Fruit fly (Drosophila melanogaster) whole organism, pupa: ENCODE results near the gene CNMa.

Experiments
- CG10348 ChIP-seq: fragments of 200-800 bp; sonication (Bioruptor generic); IDR thresholded peaks from 2 replicates; pipeline ENCODE4 v1.3.6; 2022; ENCODE audit warnings: missing biosample characterization, missing genetic modification characterization
- CG12605 ChIP-seq: fragments of 200-800 bp; sonication (Bioruptor generic); IDR thresholded peaks from 2 replicates; pipeline ENCODE4 v1.3.6; 2022; ENCODE audit warnings: missing biosample characterization, missing genetic modification characterization
- CG13204 ChIP-seq: fragments of 200-800 bp; sonication (Bioruptor generic); optimal IDR thresholded peaks from 2 replicates; lab custom pipeline; 2018; ENCODE audit warnings: missing biosample characterization, mild to moderate bottlenecking, missing genetic modification characterization, moderate library complexity
- CG14655 ChIP-seq: fragments of 200-800 bp; sonication (Bioruptor generic); optimal IDR thresholded peaks from 3 replicates; lab custom pipeline; 2017; ENCODE audit warnings: mild to moderate bottlenecking, missing biosample characterization, missing genetic modification reagents, missing genetic modification characterization
- CG15710 ChIP-seq: fragments of 200-800 bp; sonication (Bioruptor generic); optimal IDR thresholded peaks from 2 replicates; lab custom pipeline; 2018; ENCODE audit warnings: missing biosample characterization, mild to moderate bottlenecking, missing genetic modification characterization, moderate library complexity
- CG17806 ChIP-seq: fragments of 200-800 bp; sonication (Bioruptor generic); optimal IDR thresholded peaks from 2 replicates; lab custom pipeline; 2018; ENCODE audit warnings: missing biosample characterization, mild to moderate bottlenecking, missing genetic modification characterization, moderate library complexity
- CG32121 ChIP-seq: fragments of 200-800 bp; sonication (Bioruptor generic); IDR thresholded peaks from 2 replicates; pipeline ENCODE4 v1.3.6; 2022; ENCODE audit warnings: missing biosample characterization, missing genetic modification characterization
- CG34367 ChIP-seq: fragments of 200-800 bp; sonication (Bioruptor generic); optimal IDR thresholded peaks from 2 replicates; lab custom pipeline; 2018; ENCODE audit warnings: missing biosample characterization, mild to moderate bottlenecking, missing genetic modification characterization
- CG4496 ChIP-seq: fragments of 200-800 bp; sonication (Bioruptor generic); IDR thresholded peaks from 3 replicates; pipeline ENCODE4 v1.3.6; 2022; ENCODE audit warnings: missing biosample characterization, missing genetic modification characterization
- CG8159 ChIP-seq: fragments of 200-800 bp; sonication (Bioruptor generic); optimal IDR thresholded peaks from 3 replicates; lab custom pipeline; 2018; ENCODE audit warnings: missing biosample characterization, mild to moderate bottlenecking, missing genetic modification characterization, moderate library complexity
- CG8301 ChIP-seq: fragments of 200-800 bp; sonication (Bioruptor generic); optimal IDR thresholded peaks from 2 replicates; lab custom pipeline; 2018; ENCODE audit warnings: missing biosample characterization, mild to moderate bottlenecking, missing genetic modification characterization
- CG9948 ChIP-seq: fragments of 200-800 bp; sonication (Bioruptor generic); optimal IDR thresholded peaks from 2 replicates; lab custom pipeline; 2018; ENCODE audit warnings: missing biosample characterization, mild to moderate bottlenecking, missing genetic modification characterization, moderate library complexity
- D1 ChIP-seq: fragments of 200-800 bp; sonication (Bioruptor generic); optimal IDR thresholded peaks from 2 replicates; lab custom pipeline; 2018; ENCODE audit warnings: missing biosample characterization, mild to moderate bottlenecking, missing genetic modification characterization, moderate library complexity
- EcR ChIP-seq: fragments of 200-800 bp; sonication (Bioruptor generic); optimal IDR thresholded peaks from 3 replicates; lab custom pipeline; 2019; ENCODE audit warnings: missing biosample characterization, missing genetic modification characterization, mild to moderate bottlenecking, moderate library complexity, missing genetic modification reagents
- Ets98B ChIP-seq: fragments of 200-800 bp; sonication (Bioruptor generic); IDR thresholded peaks from 2 replicates; pipeline ENCODE4 v1.3.6; 2022; ENCODE audit warnings: missing biosample characterization, missing genetic modification characterization
- Pif1A ChIP-seq: fragments of 200-800 bp; sonication (Bioruptor generic); optimal IDR thresholded peaks from 3 replicates; lab custom pipeline; 2016; ENCODE audit warnings: missing biosample characterization, missing genetic modification characterization
- Pif1B ChIP-seq: fragments of 200-800 bp; sonication (Bioruptor generic); optimal IDR thresholded peaks from 3 replicates; lab custom pipeline; 2016; ENCODE audit warnings: missing biosample characterization, missing genetic modification characterization
- Snoo ChIP-seq: fragments of 200-800 bp; sonication (Bioruptor generic); optimal IDR thresholded peaks from 3 replicates; lab custom pipeline; 2017; ENCODE audit warnings: missing biosample characterization, mild to moderate bottlenecking, missing genetic modification characterization, inconsistent platforms
- fd96Ca ChIP-seq: fragments of 200-800 bp; sonication (Bioruptor generic); IDR thresholded peaks from 3 replicates; pipeline ENCODE4 v1.3.6; 2022; ENCODE audit warnings: missing biosample characterization, missing genetic modification characterization
- gl ChIP-seq: fragments of 200-800 bp; sonication (Bioruptor generic); optimal IDR thresholded peaks from 2 replicates; lab custom pipeline; 2018; ENCODE audit warnings: missing biosample characterization, mild to moderate bottlenecking, missing genetic modification characterization
- rn ChIP-seq: fragments of 200-800 bp; sonication (Bioruptor generic); IDR thresholded peaks from 2 replicates; pipeline ENCODE4 v1.3.6; 2022; ENCODE audit warnings: missing biosample characterization, missing genetic modification characterization

The CNMa gene

DNA sequence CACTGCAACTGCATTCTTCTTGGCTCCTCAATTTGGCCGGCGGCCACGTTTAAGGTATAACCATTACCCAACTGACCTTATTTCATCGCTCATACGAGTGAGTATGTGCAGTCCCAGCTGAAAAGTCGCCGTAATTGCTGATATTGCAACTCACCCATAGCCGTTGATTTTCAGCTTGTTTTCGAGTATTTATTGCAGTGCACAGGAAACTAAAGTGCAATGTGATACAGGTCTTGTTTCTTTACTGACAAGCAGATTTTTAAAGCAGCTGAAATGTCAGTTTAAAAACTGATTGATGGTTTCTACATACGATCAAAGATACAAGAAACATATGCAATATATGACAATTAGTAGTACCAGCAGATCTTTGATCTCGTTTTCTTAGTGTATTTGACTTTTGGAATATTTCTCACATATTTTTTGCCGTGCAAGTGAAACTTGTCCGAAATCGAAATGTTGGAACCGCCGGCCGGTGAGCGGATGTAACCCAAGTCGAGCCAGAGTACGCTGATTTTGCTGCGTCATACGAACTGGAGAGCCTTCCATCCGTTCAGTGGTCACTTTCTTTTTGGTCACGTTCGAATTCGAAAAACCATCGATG, 32.6 kb upstream of the CNMa start:
- TF ChIP-seq fd96Ca (GFP tag; lab: Robert Waterston, UW) (no peak), CG15710 (no peak), CG10348 (GFP tag; lab: Robert Waterston, UW) (no peak), CG9948 (no peak), rn (GFP tag; lab: Robert Waterston, UW) (no peak), CG17806 (tag; lab: Kevin White, UChicago) (no peak), CG12605 (GFP tag; lab: Robert Waterston, UW) (no peak), CG8301 (no peak), CG13204 (GFP tag; lab: Kevin White, UChicago) (no peak), CG32121 (no peak), EcR (GFP tag; lab: Kevin White, UChicago) (no peak), Ets98B (GFP tag; lab: Robert Waterston, UW) (no peak), Snoo (tag; lab: Kevin White, UChicago) (no peak), CG4496 (GFP tag; lab: Robert Waterston, UW) (no peak), Pif1A (GFP tag; lab: Kevin White, UChicago) (no peak), gl (tag; lab: Kevin White, UChicago) (no peak), CG8159 (tag; lab: Kevin White, UChicago) (no peak), D1 (tag; lab: Kevin White, UChicago) (no peak), Pif1B (GFP tag; lab: Kevin White, UChicago) (no peak), CG34367 (no peak)
- TF ChIP-seq, all 21 proteins: peak for 0

DNA sequence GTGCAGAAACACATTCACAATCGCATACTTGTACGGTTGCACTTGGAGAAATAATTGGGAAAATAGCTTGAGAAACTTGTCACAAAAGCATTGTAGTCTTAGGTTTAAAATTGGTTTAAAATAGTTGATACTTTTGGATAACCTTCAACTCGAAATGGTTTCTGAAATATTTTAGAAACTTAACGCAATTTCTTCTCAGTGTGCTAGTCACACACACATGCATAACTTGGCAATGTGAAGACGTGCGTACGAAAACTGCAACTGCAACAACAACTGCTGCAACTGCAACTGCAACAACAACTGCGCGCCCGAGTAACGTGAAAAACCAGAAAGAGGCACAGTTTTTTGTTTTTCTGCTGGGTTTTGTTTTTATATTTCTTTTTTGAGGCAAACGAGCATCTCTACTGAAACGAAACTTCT, 30.7 kb upstream of the CNMa start:
- TF ChIP-seq CG9948 (peak; percentile 96), Ets98B (GFP tag; lab: Robert Waterston, UW) (peak; percentile 99), rn (GFP tag; lab: Robert Waterston, UW) (peak; percentile 97), fd96Ca (GFP tag; lab: Robert Waterston, UW) (peak; percentile 98), CG4496 (GFP tag; lab: Robert Waterston, UW) (peak; percentile 99), CG8159 (tag; lab: Kevin White, UChicago) (peak; percentile 98), CG12605 (GFP tag; lab: Robert Waterston, UW) (peak; percentile 97), gl (tag; lab: Kevin White, UChicago) (peak; percentile 95), Pif1A (GFP tag; lab: Kevin White, UChicago) (peak; percentile 98), CG15710 (peak; percentile 97), CG34367 (peak; percentile 98), CG8301 (peak; percentile 99), CG10348 (GFP tag; lab: Robert Waterston, UW) (peak; percentile 92), Snoo (tag; lab: Kevin White, UChicago) (peak; percentile 92), D1 (tag; lab: Kevin White, UChicago) (peak; percentile 90), EcR (GFP tag; lab: Kevin White, UChicago) (no peak), CG32121 (peak; percentile 99), CG17806 (tag; lab: Kevin White, UChicago) (peak; percentile 98), CG13204 (GFP tag; lab: Kevin White, UChicago) (peak; percentile 91), CG14655 (GFP tag; lab: Kevin White, UChicago) (peak; percentile 99), Pif1B (GFP tag; lab: Kevin White, UChicago) (peak; percentile 97)

DNA sequence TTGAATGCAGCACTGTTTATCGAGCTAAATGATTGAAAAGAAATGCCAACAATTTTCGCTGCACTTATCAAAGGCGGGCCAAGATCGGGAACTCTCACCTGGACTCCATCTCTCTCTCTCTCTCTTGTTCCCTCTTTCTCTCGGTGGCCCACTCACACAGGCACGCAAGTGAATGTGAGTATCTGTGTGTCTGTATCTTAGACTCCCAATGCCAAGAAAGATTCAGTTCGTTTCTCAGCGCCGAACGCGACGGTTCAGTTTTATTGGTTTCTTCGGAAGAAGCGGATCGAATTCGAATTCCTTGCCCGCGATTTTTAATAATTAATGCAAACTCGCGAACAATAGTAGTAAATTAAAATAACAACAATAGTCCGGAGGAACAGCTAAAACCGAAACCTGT, 30.0 kb upstream of the CNMa start, which contains the start of gene Tmhs:
TSS of gene Tmhs (plus strand) at position 222 of the 400 bp plus-strand sequence.
- TF ChIP-seq CG9948 (no peak), Ets98B (GFP tag; lab: Robert Waterston, UW) (peak; percentile 19; the same call in 1 of the 2 replicates)

DNA sequence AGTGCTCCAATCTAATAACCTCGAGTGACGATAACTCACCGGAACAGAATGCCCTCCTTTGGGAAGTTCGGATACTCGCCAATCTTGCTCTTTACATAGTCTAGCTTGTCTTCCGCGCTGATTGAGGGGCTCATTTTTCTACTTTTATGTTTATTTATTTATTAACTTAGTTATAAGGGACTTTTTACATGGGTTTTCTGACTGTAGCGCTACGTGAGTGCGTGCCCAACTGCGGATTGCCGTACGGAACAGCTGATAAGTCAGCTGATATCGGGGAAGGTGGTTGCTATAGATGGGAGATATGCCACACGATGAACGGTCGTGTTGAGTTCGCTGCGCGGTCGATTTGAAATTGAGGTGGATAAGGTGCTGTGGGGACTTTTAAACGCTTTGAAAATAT, 29.3 kb upstream of the CNMa start, which contains the start of gene Aprt:
TSS of gene Aprt (minus strand) at position 368 of the 400 bp plus-strand sequence.
- no peak for TF ChIP-seq CG15710
- TF ChIP-seq CG10348 (GFP tag; lab: Robert Waterston, UW): no peak
- TF ChIP-seq CG14655 (GFP tag; lab: Kevin White, UChicago): no peak
- TF ChIP-seq Pif1A (GFP tag; lab: Kevin White, UChicago): no peak
- peak; percentile 8 for TF ChIP-seq Pif1B (GFP tag; lab: Kevin White, UChicago)
- TF ChIP-seq CG32121: no peak
- peak; percentile 2 for TF ChIP-seq EcR (GFP tag; lab: Kevin White, UChicago)
- TF ChIP-seq, all 21 proteins: peak for 2

DNA sequence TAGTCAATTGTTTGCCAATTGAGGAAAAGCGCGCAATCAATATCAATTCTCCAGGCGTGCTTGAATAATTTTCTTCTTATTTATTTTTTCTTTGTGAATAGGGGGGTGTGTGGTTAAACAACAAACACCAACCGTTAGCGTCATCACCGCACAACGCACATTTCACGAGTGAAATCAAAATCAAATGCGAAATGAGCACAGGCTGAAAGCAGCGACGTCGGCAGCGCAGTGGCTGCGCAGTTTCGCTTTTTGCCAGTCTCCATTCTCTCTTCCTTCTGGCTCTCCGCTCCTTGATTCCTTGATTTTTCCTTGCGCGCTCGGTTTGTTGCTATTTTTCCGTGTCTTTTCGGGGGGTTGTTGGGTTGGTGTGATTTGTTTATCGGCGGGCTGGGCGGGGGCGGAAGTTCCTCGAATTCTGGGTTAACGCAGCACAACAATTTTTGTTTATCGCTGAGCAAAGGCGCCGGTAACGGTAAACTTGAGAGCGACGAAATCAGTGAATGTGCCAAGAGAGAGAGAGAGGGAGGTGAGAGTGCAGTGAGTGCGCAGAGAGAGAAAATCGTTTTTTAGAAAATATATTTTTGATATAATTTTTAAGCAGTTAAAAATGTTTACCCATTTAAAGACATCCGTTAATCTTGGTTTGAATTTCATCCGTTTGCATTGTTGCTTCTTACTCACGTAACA, 27.6 kb upstream of the CNMa start, which contains the start of gene CG13937:
TSS of gene CG13937 (minus strand) at position 174 of the 687 bp plus-strand sequence.
- TF ChIP-seq CG34367 (no peak), Snoo (tag; lab: Kevin White, UChicago) (no peak), CG17806 (tag; lab: Kevin White, UChicago) (no peak), CG8301 (no peak), CG9948 (no peak), CG15710 (no peak), Pif1B (GFP tag; lab: Kevin White, UChicago) (no peak), CG4496 (GFP tag; lab: Robert Waterston, UW) (no peak), gl (tag; lab: Kevin White, UChicago) (no peak), CG12605 (GFP tag; lab: Robert Waterston, UW) (no peak), rn (GFP tag; lab: Robert Waterston, UW) (no peak), CG13204 (GFP tag; lab: Kevin White, UChicago) (no peak), Ets98B (GFP tag; lab: Robert Waterston, UW) (no peak), CG14655 (GFP tag; lab: Kevin White, UChicago) (no peak)
